Fruit fly (Drosophila melanogaster): ENCODE measurements around the gene Rcd-1.

The Rcd-1 gene

dm6 chrX:19637434-19638327 is 886 bp upstream of the Rcd-1 start (continued):
- TF ChIP-seq Nf-YB (GFP tag; optimal IDR thresholded peaks at IDR 0.05) = no peak
- no peak for TF ChIP-seq CG3407 (GFP tag; optimal IDR thresholded peaks at IDR 0.05)
- TF ChIP-seq CG9797 (GFP tag; optimal IDR thresholded peaks at IDR 0.05) = no peak
- TF ChIP-seq Tbp (GFP tag; optimal IDR thresholded peaks at IDR 0.05) = peak; percentile 47
- peak; percentile 28 for TF ChIP-seq CG12659 (GFP tag; optimal IDR thresholded peaks at IDR 0.05)
- no peak for TF ChIP-seq NFAT (GFP tag; IDR thresholded peaks at IDR 0.05)
- no peak for TF ChIP-seq NfI (GFP tag; optimal IDR thresholded peaks at IDR 0.05)
- no peak for TF ChIP-seq Poxn (GFP tag; IDR thresholded peaks at IDR 0.05)
- no peak for TF ChIP-seq wek (GFP tag; optimal IDR thresholded peaks at IDR 0.05)
- peak; percentile 62 for TF ChIP-seq Deaf1 (tag; optimal IDR thresholded peaks at IDR 0.05)
- TF ChIP-seq phol (tag; optimal IDR thresholded peaks at IDR 0.05) = peak; percentile 56
- TF ChIP-seq CG8478 (optimal IDR thresholded peaks at IDR 0.05) = peak; percentile 95
- peak; percentile 47 for TF ChIP-seq CG34376 (GFP tag; optimal IDR thresholded peaks at IDR 0.05)
- TF ChIP-seq CG34224 (GFP tag; IDR thresholded peaks at IDR 0.05; ENCODE audit: partially characterized antibody) = 0 out of 3 replicates have a peak, but pooled peaks have one; percentile 21
- no peak for TF ChIP-seq fd3F (GFP tag; optimal IDR thresholded peaks at IDR 0.05)
- no peak for TF ChIP-seq CG10209 (GFP tag; optimal IDR thresholded peaks at IDR 0.05)
- TF ChIP-seq CG12942 (GFP tag; optimal IDR thresholded peaks at IDR 0.05) = no peak
- no peak for TF ChIP-seq CG9817 (tag; optimal IDR thresholded peaks at IDR 0.05)
- no peak for TF ChIP-seq CG30431 (GFP tag; optimal IDR thresholded peaks at IDR 0.05)
- TF ChIP-seq chm (GFP tag; IDR thresholded peaks at IDR 0.05) = 0 out of 2 replicates have a peak, but pooled peaks have one; percentile 8
- no peak for TF ChIP-seq Dad (GFP tag; optimal IDR thresholded peaks at IDR 0.05)
- TF ChIP-seq CG7556 (GFP tag; optimal IDR thresholded peaks at IDR 0.05) = no peak
- no peak for TF ChIP-seq CG9609 (GFP tag; optimal IDR thresholded peaks at IDR 0.05)
- TF ChIP-seq CG6272 (GFP tag; IDR thresholded peaks at IDR 0.05) = no peak
- peak in 1 of 3 experiments; percentile 80 for TF ChIP-seq lola (GFP tag; optimal IDR thresholded peaks at IDR 0.05)
- TF ChIP-seq Sin3A (optimal IDR thresholded peaks at IDR 0.05) = no peak
- TF ChIP-seq CG15479 (GFP tag; optimal IDR thresholded peaks at IDR 0.05) = peak; percentile 95
- TF ChIP-seq CG12236 (GFP tag; optimal IDR thresholded peaks at IDR 0.05) = no peak

dm6 chrX:19640707-19641248 is 2.2 kb downstream of the Rcd-1 start:
- TF ChIP-seq CG10979 (tag; optimal IDR thresholded peaks at IDR 0.05) (no peak), CG12219 (GFP tag; optimal IDR thresholded peaks at IDR 0.05) (no peak), Fer3 (tag; optimal IDR thresholded peaks at IDR 0.05) (no peak), ab (GFP tag; optimal IDR thresholded peaks at IDR 0.05) (no peak), Med (GFP tag) (peak; percentile 37), CG13296 (GFP tag; optimal IDR thresholded peaks at IDR 0.05) (no peak), ap (GFP tag; IDR thresholded peaks at IDR 0.05) (no peak), MBD-R2 (GFP tag; IDR thresholded peaks at IDR 0.05) (peak; percentile 34; the same call in 1 of the 2 replicates), gsb (GFP tag; IDR thresholded peaks at IDR 0.05) (no peak), CG13424 (tag; optimal IDR thresholded peaks at IDR 0.05) (no peak), CG7745 (tag; optimal IDR thresholded peaks at IDR 0.05) (no peak), CG9932 (GFP tag; IDR thresholded peaks at IDR 0.05) (no peak), CG31365 (tag; optimal IDR thresholded peaks at IDR 0.05) (no peak), ems (GFP tag; optimal IDR thresholded peaks at IDR 0.05) (no peak), CG8478 (optimal IDR thresholded peaks at IDR 0.05) (peak; percentile 59), CG1832 (GFP tag; optimal IDR thresholded peaks at IDR 0.05) (peak; percentile 66), salm (tag; optimal IDR thresholded peaks at IDR 0.05) (no peak), CG15696 (tag; optimal IDR thresholded peaks at IDR 0.05) (no peak), fd96Cb (tag; optimal IDR thresholded peaks at IDR 0.05) (no peak), gcm (GFP tag; optimal IDR thresholded peaks at IDR 0.05) (no peak), kay (GFP tag; optimal IDR thresholded peaks at IDR 0.05) (no peak), CG6254 (GFP tag; optimal IDR thresholded peaks at IDR 0.05) (peak; percentile 46), gce (GFP tag; IDR thresholded peaks at IDR 0.05) (no peak)

Data from whole organism, embryonic.